Worm (Caenorhabditis elegans) whole organism, midembryonic: ENCODE data around the gene dod-20.

Source experiments
- T22C8.4 ChIP-seq: fragments of 200-800 bp; sonication (Bioruptor generic); IDR thresholded peaks from 2 replicates; pipeline ENCODE4 v1.3.6; 2022; ENCODE audit warnings: missing genetic modification characterization, missing compliant biosample characterization
- cog-1 ChIP-seq: sonication (generic microtip); optimal IDR thresholded peaks from 2 replicates; lab custom pipeline; 2016; ENCODE audit warnings: missing genetic modification characterization, missing compliant biosample characterization
- klf-2 ChIP-seq: fragments of 200-800 bp; sonication (Bioruptor generic); conservative IDR thresholded peaks from 2 replicates; pipeline ENCODE4 v1.3.6; 2022; ENCODE audit warnings: missing genetic modification reagents, missing genetic modification characterization, missing compliant biosample characterization
- ztf-29 ChIP-seq: fragments of 200-800 bp; sonication (Bioruptor generic); IDR thresholded peaks from 2 replicates; pipeline ENCODE4 v1.3.6; 2022; ENCODE audit warnings: missing genetic modification reagents, missing genetic modification characterization, missing compliant biosample characterization

- TF ChIP-seq T22C8.4 (GFP tag; lab: Robert Waterston, UW) (no peak), cog-1 (tag; lab: Kevin White, UChicago) (no peak), ztf-29 (no peak), klf-2 (GFP tag; lab: Robert Waterston, UW) (no peak)
Observed at ce11 chrV:388397-388796, 33.8 kb upstream of the dod-20 start, which contains the start of gene ZK6.6.
